Worm (Caenorhabditis elegans) whole organism, mixed stage, embryonic: ENCODE measurements around the gene F54H5.2.

ENCODE experiments used
- M03D4.4 ChIP-seq: sonication (generic microtip); optimal IDR thresholded peaks from 2 replicates; lab custom pipeline; 2017; ENCODE audit warnings: mild to moderate bottlenecking, missing genetic modification characterization, missing compliant biosample characterization
- bed-3 ChIP-seq: fragments of 200-800 bp; sonication (Bioruptor generic); optimal IDR thresholded peaks from 3 replicates; lab custom pipeline; 2018; ENCODE audit warnings: mild to moderate bottlenecking, missing genetic modification characterization, moderate library complexity, missing compliant biosample characterization
- blmp-1 ChIP-seq: fragments of 150-350 bp; optimal IDR thresholded peaks from 2 replicates; lab custom pipeline; 2014; ENCODE audit warnings: missing biosample characterization, missing genetic modification characterization
- ceh-39 ChIP-seq: fragments of 150-350 bp; optimal IDR thresholded peaks from 2 replicates; lab custom pipeline; 2014; ENCODE audit warnings: missing biosample characterization, missing genetic modification characterization
- ceh-83 ChIP-seq: fragments of 200-800 bp; sonication (Bioruptor generic); optimal IDR thresholded peaks from 2 replicates; lab custom pipeline; 2018; ENCODE audit warnings: mild to moderate bottlenecking, missing genetic modification characterization, missing compliant biosample characterization
- ces-1 ChIP-seq: fragments of 150-350 bp; optimal IDR thresholded peaks from 2 replicates; lab custom pipeline; 2014; ENCODE audit warnings: missing biosample characterization, missing genetic modification reagents, missing genetic modification characterization
- drap-1 ChIP-seq: fragments of 200-800 bp; sonication (Bioruptor generic); optimal IDR thresholded peaks from 3 replicates; lab custom pipeline; 2018; ENCODE audit warnings: mild to moderate bottlenecking, missing genetic modification characterization, missing compliant biosample characterization
- elt-1 ChIP-seq: sonication (generic microtip); optimal IDR thresholded peaks from 2 replicates; lab custom pipeline; 2017; ENCODE audit warnings: missing genetic modification characterization, mild to moderate bottlenecking, missing compliant biosample characterization, antibody characterized with exemption, moderate library complexity, borderline replicate concordance; ENCODE audit not compliant: insufficient read depth
- elt-3 ChIP-seq: fragments of 150-350 bp; optimal IDR thresholded peaks from 2 replicates; lab custom pipeline; 2014; ENCODE audit warnings: missing biosample characterization, missing genetic modification characterization
- flh-1 ChIP-seq: fragments of 200-800 bp; sonication (Bioruptor generic); optimal IDR thresholded peaks from 2 replicates; lab custom pipeline; 2018; ENCODE audit warnings: mild to moderate bottlenecking, missing genetic modification characterization, moderate library complexity, missing compliant biosample characterization
- ham-2 ChIP-seq: fragments of 200-800 bp; sonication (Bioruptor generic); optimal IDR thresholded peaks from 2 replicates; lab custom pipeline; 2018; ENCODE audit warnings: mild to moderate bottlenecking, missing genetic modification characterization, missing compliant biosample characterization
- lin-32 ChIP-seq: fragments of 200-800 bp; sonication (Bioruptor generic); optimal IDR thresholded peaks from 2 replicates; lab custom pipeline; 2018; ENCODE audit warnings: mild to moderate bottlenecking, missing genetic modification characterization, missing compliant biosample characterization
- lsy-2 ChIP-seq: fragments of 150-350 bp; optimal IDR thresholded peaks from 2 replicates; lab custom pipeline; 2014; ENCODE audit warnings: missing biosample characterization, missing genetic modification characterization
- mab-5 ChIP-seq: fragments of 150-350 bp; optimal IDR thresholded peaks from 2 replicates; lab custom pipeline; 2014; ENCODE audit warnings: missing biosample characterization, missing genetic modification characterization
- mep-1 ChIP-seq: fragments of 150-350 bp; optimal IDR thresholded peaks from 2 replicates; lab custom pipeline; 2017; ENCODE audit warnings: missing biosample characterization, missing genetic modification reagents, missing genetic modification characterization, inconsistent platforms
- nhr-12 ChIP-seq: fragments of 150-350 bp; optimal IDR thresholded peaks from 2 replicates; lab custom pipeline; 2014; ENCODE audit warnings: missing biosample characterization, missing genetic modification characterization
- nhr-2 ChIP-seq: fragments of 150-350 bp; optimal IDR thresholded peaks from 2 replicates; lab custom pipeline; 2014; ENCODE audit warnings: missing biosample characterization, missing genetic modification characterization
- nhr-237 ChIP-seq: fragments of 150-350 bp; optimal IDR thresholded peaks from 2 replicates; lab custom pipeline; 2014; ENCODE audit warnings: missing biosample characterization, missing genetic modification characterization
- nhr-28 ChIP-seq: fragments of 150-350 bp; optimal IDR thresholded peaks from 2 replicates; lab custom pipeline; 2014; ENCODE audit warnings: missing biosample characterization, missing genetic modification characterization
- nhr-76 ChIP-seq: sonication (generic microtip); optimal IDR thresholded peaks from 2 replicates; lab custom pipeline; 2017; ENCODE audit warnings: missing biosample characterization, missing genetic modification characterization
- pha-4 ChIP-seq: fragments of 150-350 bp; optimal IDR thresholded peaks from 2 replicates; lab custom pipeline; 2018; ENCODE audit warnings: missing biosample characterization, missing genetic modification reagents, missing genetic modification characterization
- sem-2 ChIP-seq: fragments of 200-800 bp; sonication (Bioruptor generic); optimal IDR thresholded peaks from 2 replicates; lab custom pipeline; 2018; ENCODE audit warnings: mild to moderate bottlenecking, missing genetic modification characterization, missing compliant biosample characterization
- snpc-4 ChIP-seq: fragments of 150-350 bp; optimal IDR thresholded peaks from 2 replicates; lab custom pipeline; 2014; ENCODE audit warnings: missing biosample characterization, missing genetic modification characterization
- sptf-1 ChIP-seq: sonication (generic microtip); optimal IDR thresholded peaks from 2 replicates; lab custom pipeline; 2017; ENCODE audit warnings: mild to moderate bottlenecking, missing genetic modification characterization, moderate library complexity, missing compliant biosample characterization
- tbx-8 ChIP-seq: fragments of 200-800 bp; sonication (Bioruptor generic); optimal IDR thresholded peaks from 2 replicates; lab custom pipeline; 2018; ENCODE audit warnings: mild to moderate bottlenecking, missing genetic modification characterization, moderate library complexity, missing compliant biosample characterization
- unc-120 ChIP-seq: sonication (generic microtip); optimal IDR thresholded peaks from 2 replicates; lab custom pipeline; 2017; ENCODE audit warnings: missing genetic modification characterization, missing compliant biosample characterization; ENCODE audit not compliant: poor library complexity, severe bottlenecking
- unc-39 ChIP-seq: fragments of 150-350 bp; optimal IDR thresholded peaks from 2 replicates; lab custom pipeline; 2014; ENCODE audit warnings: missing biosample characterization, missing genetic modification characterization
- unc-62 ChIP-seq: fragments of 150-350 bp; optimal IDR thresholded peaks from 2 replicates; lab custom pipeline; 2014; ENCODE audit warnings: missing biosample characterization, missing genetic modification reagents, missing genetic modification characterization
- zip-8 ChIP-seq: fragments of 150-350 bp; optimal IDR thresholded peaks from 2 replicates; lab custom pipeline; 2014; ENCODE audit warnings: missing biosample characterization, missing genetic modification characterization
- ztf-11 ChIP-seq: fragments of 150-350 bp; optimal IDR thresholded peaks from 2 replicates; lab custom pipeline; 2014; ENCODE audit warnings: missing biosample characterization, missing genetic modification characterization

F54H5.2 gene

ce11 chrII:6661211-6661610, 33.9 kb downstream of the F54H5.2 start, which contains the start of gene T19D12.2:
Gene T19D12.2, plus strand, starts transcription at chrII:6661335.
- TF ChIP-seq ham-2 (GFP tag; lab: Kevin White, UChicago) (no peak), nhr-2 (tag; lab: Kevin White, UChicago) (no peak), mab-5 (tag; lab: Kevin White, UChicago) (no peak), drap-1 (GFP tag; lab: Kevin White, UChicago) (no peak)

ce11 chrII:6663799-6664198, 36.5 kb downstream of the F54H5.2 start:
- TF ChIP-seq pha-4 (tag; lab: Kevin White, UChicago) (no peak), ham-2 (GFP tag; lab: Kevin White, UChicago) (no peak), mab-5 (tag; lab: Kevin White, UChicago) (no peak), nhr-76 (no peak), drap-1 (GFP tag; lab: Kevin White, UChicago) (no peak), mep-1 (tag; lab: Kevin White, UChicago) (no peak), ceh-39 (tag; lab: Kevin White, UChicago) (no peak), tbx-8 (GFP tag; lab: Kevin White, UChicago) (no peak), unc-62 (GFP tag; lab: Kevin White, UChicago) (no peak), flh-1 (no peak), ceh-83 (no peak), zip-8 (no peak), unc-39 (tag; lab: Kevin White, UChicago) (no peak)
- TF ChIP-seq, all 35 proteins: peak for 0

- no peak for TF ChIP-seq nhr-12 (tag; lab: Kevin White, UChicago)
- no peak for TF ChIP-seq nhr-237 (tag; lab: Kevin White, UChicago)
- no peak for TF ChIP-seq elt-1 (tag; lab: Kevin White, UChicago)
- TF ChIP-seq bed-3, result no peak
- TF ChIP-seq ham-2 (GFP tag; lab: Kevin White, UChicago), result no peak
- TF ChIP-seq ceh-83, result no peak
- no peak for TF ChIP-seq blmp-1
Observed at ce11 chrII:6665908-6666307, 38.6 kb downstream of the F54H5.2 start.

DNA sequence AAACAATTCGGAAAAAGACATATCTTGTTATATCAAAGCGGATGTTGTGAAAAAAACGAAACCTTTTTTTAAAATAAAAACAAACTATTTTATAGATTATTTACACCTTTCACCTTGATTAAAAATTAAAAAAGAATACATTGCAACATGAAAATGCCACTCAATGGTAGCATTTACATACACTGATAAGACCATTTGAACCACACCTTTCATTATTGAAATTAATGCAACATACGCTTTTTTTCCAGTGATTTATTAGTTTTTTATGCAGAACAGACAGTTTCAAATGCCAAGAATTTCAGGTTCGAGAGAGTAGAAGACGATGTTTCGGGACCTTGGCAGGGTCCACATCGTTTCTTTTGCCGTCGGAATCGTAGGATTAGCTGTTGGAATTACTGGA, 39.3 kb downstream of the F54H5.2 start, which contains the start of gene T19D12.1:
T19D12.1 (plus strand) TSS at position 301 of the 400 bp plus-strand sequence.
- TF ChIP-seq nhr-76, result no peak
- TF ChIP-seq ham-2 (GFP tag; lab: Kevin White, UChicago), result no peak
- TF ChIP-seq unc-62 (GFP tag; lab: Kevin White, UChicago), result no peak
- TF ChIP-seq sptf-1 (tag; lab: Kevin White, UChicago), result no peak
- TF ChIP-seq elt-1 (tag; lab: Kevin White, UChicago), result no peak

DNA sequence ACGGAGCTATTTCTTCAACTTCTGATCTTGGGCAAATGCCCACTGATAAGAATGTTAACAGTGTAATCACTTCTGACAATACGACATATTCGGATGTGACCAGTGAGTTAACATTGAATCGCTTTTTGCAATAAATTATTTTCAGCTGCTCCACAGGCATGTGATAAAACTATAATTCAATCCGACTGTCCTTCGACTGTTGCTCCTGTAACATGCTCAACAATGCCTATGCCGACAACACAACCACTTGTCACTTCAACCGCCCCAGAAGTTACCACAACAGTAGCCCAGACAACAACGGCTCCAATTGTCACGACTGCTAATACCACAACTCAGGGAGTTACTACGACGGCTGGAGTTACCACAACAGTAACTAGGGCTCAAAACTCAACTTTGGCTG, 40.2 kb downstream of the F54H5.2 start:
- TF ChIP-seq M03D4.4 (no peak), bed-3 (no peak), zip-8 (no peak), elt-3 (no peak), ztf-11 (tag; lab: Kevin White, UChicago) (no peak), unc-120 (tag; lab: Kevin White, UChicago) (no peak), flh-1 (no peak), ceh-83 (no peak), lsy-2 (tag; lab: Kevin White, UChicago) (no peak), sem-2 (GFP tag; lab: Kevin White, UChicago) (no peak), unc-62 (GFP tag; lab: Kevin White, UChicago) (no peak), drap-1 (GFP tag; lab: Kevin White, UChicago) (no peak), snpc-4 (tag; lab: Kevin White, UChicago) (no peak), ham-2 (GFP tag; lab: Kevin White, UChicago) (no peak), nhr-2 (tag; lab: Kevin White, UChicago) (no peak)

- TF ChIP-seq drap-1 (GFP tag; lab: Kevin White, UChicago) (no peak), flh-1 (no peak), zip-8 (no peak), nhr-76 (no peak), ceh-39 (tag; lab: Kevin White, UChicago) (no peak), nhr-28 (tag; lab: Kevin White, UChicago) (no peak), lin-32 (GFP tag; lab: Kevin White, UChicago) (no peak), ces-1 (GFP tag; lab: Kevin White, UChicago) (no peak), ham-2 (GFP tag; lab: Kevin White, UChicago) (no peak)
Observed at ce11 chrII:6668496-6668895, 41.2 kb downstream of the F54H5.2 start.
